Worm (Caenorhabditis elegans) whole organism, early embryonic: ENCODE data around the gene rme-4.

Source experiments
- B0310.2 ChIP-seq: sonication (generic microtip); optimal IDR thresholded peaks from 2 replicates; lab custom pipeline; 2016; ENCODE audit warnings: mild to moderate bottlenecking, missing genetic modification characterization, missing compliant biosample characterization
- F13C5.2 ChIP-seq: sonication (generic microtip); optimal IDR thresholded peaks from 2 replicates; lab custom pipeline; 2017; ENCODE audit warnings: mild to moderate bottlenecking, missing genetic modification characterization, inconsistent platforms, missing compliant biosample characterization
- aly-1 ChIP-seq: sonication (generic microtip); optimal IDR thresholded peaks from 2 replicates; lab custom pipeline; 2016; ENCODE audit warnings: missing genetic modification characterization, missing compliant biosample characterization
- ama-1 ChIP-seq: fragments of 150-350 bp; optimal IDR thresholded peaks from 2 replicates; lab custom pipeline; 2014
- ceh-13 ChIP-seq: fragments of 200-800 bp; sonication (Bioruptor generic); optimal IDR thresholded peaks from 2 replicates; lab custom pipeline; 2018; ENCODE audit warnings: mild to moderate bottlenecking, missing genetic modification characterization, missing compliant biosample characterization
- ceh-36 ChIP-seq: sonication (generic microtip); optimal IDR thresholded peaks from 2 replicates; lab custom pipeline; 2016; ENCODE audit warnings: missing genetic modification characterization, inconsistent platforms, missing compliant biosample characterization
- ets-7 ChIP-seq: sonication (generic microtip); optimal IDR thresholded peaks from 2 replicates; lab custom pipeline; 2016; ENCODE audit warnings: missing genotype, missing genetic modification characterization, missing compliant biosample characterization
- flt-1 ChIP-seq: fragments of 200-800 bp; sonication (Bioruptor generic); IDR thresholded peaks from 2 replicates; pipeline ENCODE4 v1.3.6; 2022; ENCODE audit warnings: missing genetic modification characterization, missing compliant biosample characterization
- hmbx-1 ChIP-seq: sonication (generic microtip); optimal IDR thresholded peaks from 2 replicates; lab custom pipeline; 2016; ENCODE audit warnings: mild to moderate bottlenecking, missing genetic modification characterization, missing compliant biosample characterization
- hmg-4 ChIP-seq: fragments of 200-800 bp; sonication (Bioruptor generic); optimal IDR thresholded peaks from 2 replicates; lab custom pipeline; 2018; ENCODE audit warnings: mild to moderate bottlenecking, missing genetic modification characterization, missing compliant biosample characterization
- hnd-1 ChIP-seq: sonication (generic microtip); optimal IDR thresholded peaks from 2 replicates; lab custom pipeline; 2016; ENCODE audit warnings: missing genetic modification characterization, missing compliant biosample characterization
- pes-1 ChIP-seq: fragments of 200-800 bp; sonication (Bioruptor generic); IDR thresholded peaks from 2 replicates; pipeline ENCODE4 v1.3.6; 2022; ENCODE audit warnings: missing genetic modification reagents, missing genetic modification characterization, missing compliant biosample characterization
- scrt-1 ChIP-seq: fragments of 200-800 bp; sonication (Bioruptor generic); IDR thresholded peaks from 2 replicates; pipeline ENCODE4 v1.3.6; 2022; ENCODE audit warnings: missing genetic modification characterization, missing compliant biosample characterization
- sea-1 ChIP-seq: fragments of 200-800 bp; sonication (Bioruptor generic); conservative IDR thresholded peaks from 2 replicates; pipeline ENCODE4 v1.3.6; 2022; ENCODE audit warnings: missing genetic modification characterization, missing compliant biosample characterization
- tbx-11 ChIP-seq: fragments of 200-800 bp; sonication (Bioruptor generic); IDR thresholded peaks from 2 replicates; pipeline ENCODE4 v1.3.6; 2022; ENCODE audit warnings: missing genetic modification characterization, missing compliant biosample characterization
- tbx-37 ChIP-seq: fragments of 200-800 bp; sonication (Bioruptor generic); conservative IDR thresholded peaks from 2 replicates; pipeline ENCODE4 v1.3.6; 2022; ENCODE audit warnings: missing genetic modification reagents, missing genetic modification characterization, missing compliant biosample characterization
- tra-4 ChIP-seq: sonication (generic microtip); optimal IDR thresholded peaks from 2 replicates; lab custom pipeline; 2017; ENCODE audit warnings: missing genetic modification characterization, missing compliant biosample characterization

rme-4 gene

DNA sequence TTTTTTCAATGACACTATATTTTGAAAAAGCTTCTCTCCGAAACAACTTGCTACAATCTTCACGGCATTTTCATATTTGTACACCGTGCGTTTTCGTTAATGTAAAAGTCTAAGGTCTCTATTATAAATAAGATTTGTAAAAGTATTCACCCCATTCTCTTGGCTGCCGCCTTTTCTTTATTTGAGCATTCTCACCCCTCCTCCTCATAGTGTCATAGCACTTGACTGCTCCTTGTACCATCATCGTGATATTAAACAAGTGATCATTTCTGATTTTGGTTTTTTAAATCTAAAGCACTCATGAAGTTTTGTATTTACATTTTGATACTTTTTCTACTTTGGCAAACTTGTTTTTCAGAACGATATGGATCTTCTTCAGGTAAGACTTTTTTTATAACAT, 27.2 kb upstream of the rme-4 start, which contains the start of gene ZC504.1:
Gene ZC504.1 (plus strand): TSS at position 301 of the 400 bp plus-strand sequence.
- TF ChIP-seq pes-1 (no peak), aly-1 (tag; lab: Kevin White, UChicago) (no peak), hmbx-1 (tag; lab: Kevin White, UChicago) (no peak), flt-1 (GFP tag; lab: Robert Waterston, UW) (no peak), ceh-13 (GFP tag; lab: Kevin White, UChicago) (no peak), scrt-1 (GFP tag; lab: Robert Waterston, UW) (no peak), B0310.2 (tag; lab: Kevin White, UChicago) (no peak), tbx-37 (GFP tag; lab: Robert Waterston, UW) (no peak), hmg-4 (no peak), ceh-36 (tag; lab: Kevin White, UChicago) (no peak), sea-1 (GFP tag; lab: Robert Waterston, UW) (no peak), F13C5.2 (tag; lab: Kevin White, UChicago) (no peak), hnd-1 (no peak), tbx-11 (no peak), ets-7 (no peak), tra-4 (tag; lab: Kevin White, UChicago) (no peak)

DNA sequence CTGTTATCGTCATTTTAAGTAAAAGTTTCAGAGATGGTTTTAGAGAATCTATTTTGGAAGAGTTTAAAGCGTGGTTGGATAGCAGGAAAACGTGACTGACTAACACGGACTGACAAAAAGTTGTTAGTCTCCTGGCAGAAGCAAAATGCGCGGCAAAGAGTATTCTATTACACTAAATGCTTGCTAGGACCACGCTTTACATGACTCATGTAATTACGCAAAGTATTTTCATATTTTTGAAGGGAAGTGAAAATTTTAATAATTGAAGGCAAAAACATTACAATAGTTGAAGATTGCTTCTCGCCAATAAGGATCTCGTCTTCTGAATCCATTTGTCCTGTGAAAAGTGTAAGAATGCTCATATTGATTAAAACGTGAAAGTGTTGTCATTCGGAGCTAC, 26.6 kb upstream of the rme-4 start, which contains the start of gene gur-3:
Gene gur-3 (minus strand): TSS at position 101 of the 400 bp plus-strand sequence.
- TF ChIP-seq hnd-1 (no peak), scrt-1 (GFP tag; lab: Robert Waterston, UW) (no peak), sea-1 (GFP tag; lab: Robert Waterston, UW) (no peak), tbx-11 (no peak), tra-4 (tag; lab: Kevin White, UChicago) (no peak), ceh-36 (tag; lab: Kevin White, UChicago) (no peak), tbx-37 (GFP tag; lab: Robert Waterston, UW) (no peak), pes-1 (no peak), hmg-4 (no peak), ets-7 (no peak), F13C5.2 (tag; lab: Kevin White, UChicago) (no peak)

DNA sequence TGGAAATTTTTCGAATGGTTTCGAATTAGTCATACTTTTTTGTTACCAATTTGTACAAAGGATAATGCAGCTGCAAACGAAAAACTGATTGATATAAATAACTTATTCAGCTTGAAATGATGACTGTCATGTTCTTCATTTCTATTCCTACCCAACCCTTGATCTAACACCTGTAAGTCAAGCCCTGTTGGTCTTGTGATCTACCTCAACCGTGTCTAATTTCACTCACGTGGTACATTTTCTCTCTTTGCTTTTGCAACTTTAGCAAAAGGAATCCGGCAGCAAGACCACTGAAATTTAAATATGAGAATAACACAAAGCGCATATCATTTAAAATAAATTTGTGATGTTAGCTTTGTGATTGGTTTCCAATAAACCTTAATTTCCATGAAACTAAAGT, 24.4 kb upstream of the rme-4 start:
- TF ChIP-seq ceh-36 (tag; lab: Kevin White, UChicago) (no peak), ama-1 (lab: Kevin White, UChicago) (no peak), flt-1 (GFP tag; lab: Robert Waterston, UW) (no peak), tbx-11 (no peak), F13C5.2 (tag; lab: Kevin White, UChicago) (no peak), hmbx-1 (tag; lab: Kevin White, UChicago) (no peak), pes-1 (no peak), scrt-1 (GFP tag; lab: Robert Waterston, UW) (no peak), aly-1 (tag; lab: Kevin White, UChicago) (no peak), tbx-37 (GFP tag; lab: Robert Waterston, UW) (no peak), ets-7 (no peak), B0310.2 (tag; lab: Kevin White, UChicago) (no peak), tra-4 (tag; lab: Kevin White, UChicago) (no peak)

DNA sequence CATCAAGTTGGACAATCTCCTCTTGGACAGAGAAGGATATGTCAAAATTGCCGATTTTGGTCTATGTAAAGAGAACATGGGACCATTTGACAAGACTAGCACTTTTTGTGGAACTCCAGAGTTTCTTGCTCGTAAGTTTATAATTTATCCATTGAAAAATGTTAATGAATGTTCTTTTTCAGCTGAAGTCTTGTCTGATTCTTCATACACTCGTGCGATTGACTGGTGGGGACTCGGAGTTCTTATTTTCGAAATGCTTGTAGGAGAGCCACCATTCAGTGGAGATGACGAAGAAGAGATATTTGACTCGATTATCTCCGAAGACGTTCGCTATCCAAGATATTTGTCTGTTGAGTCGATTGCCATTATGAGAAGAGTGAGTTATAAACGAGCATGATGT, 21.5 kb upstream of the rme-4 start:
- TF ChIP-seq tbx-11 (no peak), hmbx-1 (tag; lab: Kevin White, UChicago) (no peak), sea-1 (GFP tag; lab: Robert Waterston, UW) (no peak), aly-1 (tag; lab: Kevin White, UChicago) (no peak), ceh-36 (tag; lab: Kevin White, UChicago) (no peak), B0310.2 (tag; lab: Kevin White, UChicago) (no peak), ets-7 (no peak), hmg-4 (no peak), scrt-1 (GFP tag; lab: Robert Waterston, UW) (no peak), tra-4 (tag; lab: Kevin White, UChicago) (no peak), tbx-37 (GFP tag; lab: Robert Waterston, UW) (no peak), flt-1 (GFP tag; lab: Robert Waterston, UW) (no peak), F13C5.2 (tag; lab: Kevin White, UChicago) (no peak), ama-1 (lab: Kevin White, UChicago) (no peak)

DNA sequence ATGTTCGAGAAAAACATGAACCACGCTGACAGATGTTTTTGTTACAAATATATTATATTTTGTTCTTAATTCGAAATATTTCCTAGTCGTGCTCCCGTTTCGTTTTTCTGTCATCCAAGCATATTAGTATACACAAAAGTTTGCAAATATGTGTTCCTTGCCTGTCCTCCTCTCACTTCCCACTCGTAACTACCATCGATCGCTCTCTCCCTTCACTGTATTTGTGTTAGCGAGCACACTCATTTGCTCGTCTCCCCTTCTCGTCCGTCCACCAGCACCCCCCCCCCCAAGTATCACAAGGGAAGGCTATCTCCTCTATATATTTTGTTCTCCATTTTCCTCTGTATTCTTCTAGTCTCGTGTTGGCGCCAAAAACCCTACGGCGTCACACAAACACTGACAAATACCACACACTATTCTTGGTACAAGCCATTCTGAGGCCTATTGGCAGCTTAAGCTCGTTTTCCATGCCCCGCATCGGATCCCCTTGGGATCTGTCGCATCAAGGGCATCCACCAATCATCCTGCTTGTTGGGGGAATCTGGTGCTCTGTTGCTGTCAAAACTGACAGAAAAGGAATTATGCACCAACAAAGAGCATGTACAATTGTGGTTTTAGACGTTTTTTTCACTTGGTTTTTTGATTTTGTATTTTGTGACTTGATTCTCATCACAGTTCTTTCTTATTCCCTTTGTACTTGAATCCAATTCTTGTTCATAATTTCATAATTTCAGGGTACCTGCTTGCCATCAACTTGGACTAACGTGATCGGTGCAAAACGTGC, 17.1 kb upstream of the rme-4 start, which contains the start of gene pkn-1:
Gene pkn-1 (plus strand): TSS at position 734 of the 784 bp plus-strand sequence.
- peak; percentile 65 for TF ChIP-seq hmg-4
- TF ChIP-seq ceh-36 (tag; lab: Kevin White, UChicago) = no peak
- no peak for TF ChIP-seq sea-1 (GFP tag; lab: Robert Waterston, UW)
- TF ChIP-seq tbx-37 (GFP tag; lab: Robert Waterston, UW) = no peak
- no peak for TF ChIP-seq ama-1 (lab: Kevin White, UChicago)
- 0 out of 2 replicates have a peak, but pooled peaks have one; percentile 26 for TF ChIP-seq tbx-11
- TF ChIP-seq F13C5.2 (tag; lab: Kevin White, UChicago) = no peak
- TF ChIP-seq hnd-1 = no peak

DNA sequence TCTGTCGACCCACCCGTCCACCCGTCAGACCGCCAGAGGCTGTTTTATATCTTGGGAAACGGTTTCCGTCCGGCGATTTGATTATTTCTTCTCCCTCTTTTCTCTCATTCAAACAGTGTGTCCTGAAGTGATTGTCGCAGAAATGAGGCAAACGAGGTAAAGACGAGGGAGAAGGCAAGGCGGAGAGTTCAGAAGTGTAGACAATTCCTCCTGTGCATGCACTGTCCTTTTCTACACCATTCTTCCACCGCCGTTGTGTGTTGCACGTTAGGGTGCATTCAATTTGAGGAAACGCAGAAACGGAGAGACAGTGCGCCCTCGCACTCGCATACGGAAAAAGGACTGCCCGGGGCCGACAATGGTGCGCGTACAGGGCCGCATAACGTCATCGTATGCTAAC, 16.0 kb upstream of the rme-4 start:
- TF ChIP-seq aly-1 (tag; lab: Kevin White, UChicago) = peak; percentile 70
- no peak for TF ChIP-seq tbx-37 (GFP tag; lab: Robert Waterston, UW)
- peak; percentile 32 for TF ChIP-seq ceh-13 (GFP tag; lab: Kevin White, UChicago)
- peak; percentile 88 for TF ChIP-seq hmg-4
- peak; percentile 75 for TF ChIP-seq B0310.2 (tag; lab: Kevin White, UChicago)
- no peak for TF ChIP-seq ama-1 (lab: Kevin White, UChicago)
- TF ChIP-seq ceh-36 (tag; lab: Kevin White, UChicago) = no peak
- no peak for TF ChIP-seq flt-1 (GFP tag; lab: Robert Waterston, UW)
- TF ChIP-seq tbx-11 = 0 out of 2 replicates have a peak, but pooled peaks have one; percentile 33
- no peak for TF ChIP-seq hnd-1
- TF ChIP-seq hmbx-1 (tag; lab: Kevin White, UChicago) = no peak
- TF ChIP-seq sea-1 (GFP tag; lab: Robert Waterston, UW) = no peak

DNA sequence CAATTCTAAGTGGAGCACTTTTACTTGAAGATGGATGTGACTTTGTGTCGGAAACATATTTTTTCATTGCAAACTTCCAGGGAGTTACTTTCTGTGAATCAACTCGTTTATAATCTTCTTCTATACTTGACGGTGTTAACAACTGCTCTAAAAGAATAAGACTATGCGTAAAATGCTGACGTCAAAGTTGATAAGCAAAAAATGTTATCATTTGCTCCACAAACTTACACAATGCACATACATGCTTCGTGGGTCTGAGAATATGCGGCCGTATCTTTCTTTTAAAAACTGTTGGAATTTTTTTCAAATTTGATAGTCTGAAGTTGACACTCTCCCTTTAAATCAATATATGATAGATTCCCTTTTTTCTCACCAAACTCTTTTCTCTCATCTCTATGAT, 15.5 kb upstream of the rme-4 start:
- TF ChIP-seq hmg-4 = no peak
- TF ChIP-seq aly-1 (tag; lab: Kevin White, UChicago) = no peak
- TF ChIP-seq flt-1 (GFP tag; lab: Robert Waterston, UW) = no peak
- TF ChIP-seq F13C5.2 (tag; lab: Kevin White, UChicago) = no peak
- TF ChIP-seq pes-1 = no peak
- no peak for TF ChIP-seq sea-1 (GFP tag; lab: Robert Waterston, UW)
- TF ChIP-seq ceh-13 (GFP tag; lab: Kevin White, UChicago) = no peak
- no peak for TF ChIP-seq scrt-1 (GFP tag; lab: Robert Waterston, UW)
- TF ChIP-seq tbx-11 = no peak
- TF ChIP-seq ceh-36 (tag; lab: Kevin White, UChicago) = no peak
- TF ChIP-seq hmbx-1 (tag; lab: Kevin White, UChicago) = no peak
- no peak for TF ChIP-seq hnd-1
- no peak for TF ChIP-seq B0310.2 (tag; lab: Kevin White, UChicago)
- TF ChIP-seq ets-7 = no peak
- no peak for TF ChIP-seq tra-4 (tag; lab: Kevin White, UChicago)
- no peak for TF ChIP-seq tbx-37 (GFP tag; lab: Robert Waterston, UW)
- no peak for TF ChIP-seq ama-1 (lab: Kevin White, UChicago)
